Worm (Caenorhabditis elegans): ENCODE results near the gene F54F2.7.

DNA sequence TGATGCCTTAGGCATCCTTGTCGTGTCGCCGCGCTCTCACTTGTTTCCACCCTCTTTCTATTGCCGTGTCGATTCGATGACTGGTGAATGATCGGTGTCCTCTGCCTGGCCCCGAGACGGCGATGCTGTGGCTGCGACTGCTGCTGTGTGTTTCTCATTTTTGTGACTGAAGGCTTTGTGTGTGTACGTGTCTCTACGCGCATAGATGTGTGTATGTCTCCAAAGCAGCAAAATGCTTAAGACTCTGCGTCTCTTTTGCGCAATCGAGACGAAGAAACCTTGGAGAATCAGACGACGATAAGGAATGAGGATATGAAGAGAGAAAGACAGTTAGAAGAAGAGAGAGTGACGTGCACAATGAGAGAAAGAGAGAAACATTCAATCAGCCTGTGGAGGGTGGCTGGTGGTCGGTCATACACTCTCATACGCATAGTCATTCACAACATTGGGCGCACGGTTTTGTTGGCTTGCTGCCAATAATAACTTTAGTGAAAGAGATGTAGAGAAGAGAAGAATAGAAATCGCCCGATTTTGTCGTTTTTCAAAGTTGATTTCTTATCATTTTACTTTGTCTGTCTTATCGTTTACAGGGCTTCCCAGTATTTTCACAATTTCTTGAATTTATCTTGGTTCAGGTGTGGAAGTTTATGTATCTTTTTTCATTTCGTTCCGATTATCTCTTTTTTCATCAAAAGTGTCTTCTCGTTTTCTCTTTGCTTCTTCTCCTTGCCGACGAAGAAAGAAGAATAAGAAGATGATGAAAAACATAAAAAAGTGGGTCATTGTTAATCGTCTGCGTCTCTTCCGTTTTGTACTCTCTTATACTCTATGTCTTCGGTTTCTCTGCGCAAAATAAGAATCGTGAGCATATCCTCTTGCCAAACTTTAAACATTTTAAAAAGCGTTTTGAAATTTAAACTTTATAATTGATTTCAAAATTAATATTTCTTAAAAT, 5.0 kb downstream of the F54F2.7 start:
- peak; percentile 66 for TF ChIP-seq W03F9.2 (tag; optimal IDR thresholded peaks at IDR 0.05)
- peak; percentile 55 for TF ChIP-seq dao-5 (tag; optimal IDR thresholded peaks at IDR 0.05)

Data from whole organism, L4/young adult.